Fruit fly (Drosophila melanogaster): ENCODE measurements around the gene Tengl2.
A peak's percentile ranks its signal among the peaks of the same experiment; 100 is the strongest.

The Tengl2 gene

dm6 chr2L:2198613-2199432 lies 40.4 kb downstream of the Tengl2 start:
- TF ChIP-seq psq (optimal IDR thresholded peaks at IDR 0.05): no peak
- no peak for TF ChIP-seq pan (optimal IDR thresholded peaks at IDR 0.05)
- TF ChIP-seq Dll (optimal IDR thresholded peaks at IDR 0.05): no peak
- TF ChIP-seq CG8478 (optimal IDR thresholded peaks at IDR 0.05): peak; percentile 21
- peak; percentile 65 to 90 for TF ChIP-seq EcR (GFP tag; optimal IDR thresholded peaks at IDR 0.05)
- TF ChIP-seq usp (GFP tag; optimal IDR thresholded peaks at IDR 0.05): no peak

dm6 chr2L:2198119-2198494 lies 41.1 kb downstream of the Tengl2 start:
- TF ChIP-seq Dll (optimal IDR thresholded peaks at IDR 0.05): no peak
- no peak for TF ChIP-seq CG8478 (optimal IDR thresholded peaks at IDR 0.05)
- no peak for TF ChIP-seq usp (GFP tag; optimal IDR thresholded peaks at IDR 0.05)
- TF ChIP-seq psq (optimal IDR thresholded peaks at IDR 0.05): no peak
- no peak for TF ChIP-seq pan (optimal IDR thresholded peaks at IDR 0.05)
- TF ChIP-seq EcR (GFP tag; optimal IDR thresholded peaks at IDR 0.05): no peak

dm6 chr2L:2197475-2198118 lies 41.6 kb downstream of the Tengl2 start, which contains the start of gene COX7AL2:
COX7AL2 (minus strand) TSS chr2L:2197912.
- TF ChIP-seq Dll (optimal IDR thresholded peaks at IDR 0.05): no peak
- TF ChIP-seq pan (optimal IDR thresholded peaks at IDR 0.05): no peak
- TF ChIP-seq usp (GFP tag; optimal IDR thresholded peaks at IDR 0.05): no peak
- peak in 1 of 2 experiments; percentile 89 for TF ChIP-seq EcR (GFP tag; optimal IDR thresholded peaks at IDR 0.05)
- TF ChIP-seq psq (optimal IDR thresholded peaks at IDR 0.05): no peak
- no peak for TF ChIP-seq CG8478 (optimal IDR thresholded peaks at IDR 0.05)

dm6 chr2L:2196590-2197474 lies 42.4 kb downstream of the Tengl2 start:
- TF ChIP-seq usp (GFP tag; optimal IDR thresholded peaks at IDR 0.05) (no peak), EcR (GFP tag; optimal IDR thresholded peaks at IDR 0.05) (peak; percentile 100), pan (optimal IDR thresholded peaks at IDR 0.05) (no peak), Dll (optimal IDR thresholded peaks at IDR 0.05) (peak; percentile 87), psq (optimal IDR thresholded peaks at IDR 0.05) (no peak), CG8478 (optimal IDR thresholded peaks at IDR 0.05) (peak; percentile 33)

- TF ChIP-seq CG8478 (optimal IDR thresholded peaks at IDR 0.05) (no peak), usp (GFP tag; optimal IDR thresholded peaks at IDR 0.05) (no peak), Dll (optimal IDR thresholded peaks at IDR 0.05) (no peak), psq (optimal IDR thresholded peaks at IDR 0.05) (no peak)
These were observed 43.9 kb downstream of the Tengl2 start for dm6 chr2L:2195328-2195727.

dm6 chr2L:2194305-2194828 lies 44.8 kb downstream of the Tengl2 start:
- TF ChIP-seq EcR (GFP tag; optimal IDR thresholded peaks at IDR 0.05) (peak in 1 of 2 experiments; percentile 31), usp (GFP tag; optimal IDR thresholded peaks at IDR 0.05) (no peak), psq (optimal IDR thresholded peaks at IDR 0.05) (no peak), pan (optimal IDR thresholded peaks at IDR 0.05) (no peak), Dll (optimal IDR thresholded peaks at IDR 0.05) (no peak)

dm6 chr2L:2193357-2193780 lies 45.8 kb downstream of the Tengl2 start:
- no peak for TF ChIP-seq pan (optimal IDR thresholded peaks at IDR 0.05)
- TF ChIP-seq psq (optimal IDR thresholded peaks at IDR 0.05): no peak
- TF ChIP-seq usp (GFP tag; optimal IDR thresholded peaks at IDR 0.05): no peak
- peak; percentile 25 to 69 for TF ChIP-seq EcR (GFP tag; optimal IDR thresholded peaks at IDR 0.05)
- peak; percentile 38 for TF ChIP-seq Dll (optimal IDR thresholded peaks at IDR 0.05)
- peak; percentile 50 for TF ChIP-seq CG8478 (optimal IDR thresholded peaks at IDR 0.05)

- TF ChIP-seq usp (GFP tag; optimal IDR thresholded peaks at IDR 0.05) (no peak), pan (optimal IDR thresholded peaks at IDR 0.05) (no peak), EcR (GFP tag; optimal IDR thresholded peaks at IDR 0.05) (no peak), psq (optimal IDR thresholded peaks at IDR 0.05) (no peak), CG8478 (optimal IDR thresholded peaks at IDR 0.05) (no peak), Dll (optimal IDR thresholded peaks at IDR 0.05) (no peak)
These were observed 47.0 kb downstream of the Tengl2 start, which contains the start of gene CG10874 for dm6 chr2L:2192123-2192601. CG10874 (minus strand) TSS chr2L:2192386.

- TF ChIP-seq usp (GFP tag; optimal IDR thresholded peaks at IDR 0.05): no peak
- TF ChIP-seq CG8478 (optimal IDR thresholded peaks at IDR 0.05): no peak
- no peak for TF ChIP-seq Dll (optimal IDR thresholded peaks at IDR 0.05)
- TF ChIP-seq EcR (GFP tag; optimal IDR thresholded peaks at IDR 0.05): no peak
- TF ChIP-seq psq (optimal IDR thresholded peaks at IDR 0.05): no peak
- TF ChIP-seq pan (optimal IDR thresholded peaks at IDR 0.05): no peak
These were observed 47.8 kb downstream of the Tengl2 start for dm6 chr2L:2191404-2191803.

- no peak for TF ChIP-seq Dll (optimal IDR thresholded peaks at IDR 0.05)
- TF ChIP-seq pan (optimal IDR thresholded peaks at IDR 0.05): no peak
- TF ChIP-seq usp (GFP tag; optimal IDR thresholded peaks at IDR 0.05): no peak
- no peak for TF ChIP-seq psq (optimal IDR thresholded peaks at IDR 0.05)
- TF ChIP-seq CG8478 (optimal IDR thresholded peaks at IDR 0.05): no peak
These were observed 48.5 kb downstream of the Tengl2 start for dm6 chr2L:2190684-2191083.

dm6 chr2L:2189100-2189499 lies 50.1 kb downstream of the Tengl2 start:
- TF ChIP-seq pan (optimal IDR thresholded peaks at IDR 0.05) (no peak), Dll (optimal IDR thresholded peaks at IDR 0.05) (no peak), CG8478 (optimal IDR thresholded peaks at IDR 0.05) (no peak), usp (GFP tag; optimal IDR thresholded peaks at IDR 0.05) (no peak), EcR (GFP tag; optimal IDR thresholded peaks at IDR 0.05) (no peak), psq (optimal IDR thresholded peaks at IDR 0.05) (no peak)
